Fruit fly (Drosophila melanogaster): ENCODE measurements around the gene CG12986.

Gene CG12986

dm6 chrX:17830211-17830616, 10.7 kb upstream of the CG12986 start (continued):
- TF ChIP-seq jumu (GFP tag; optimal IDR thresholded peaks at IDR 0.05): peak; percentile 7
- no peak for TF ChIP-seq CG33213 (GFP tag; optimal IDR thresholded peaks at IDR 0.05)
- no peak for TF ChIP-seq Atf-2 (GFP tag; optimal IDR thresholded peaks at IDR 0.05)
- no peak for TF ChIP-seq vfl (GFP tag; optimal IDR thresholded peaks at IDR 0.05)
- peak; percentile 58 for TF ChIP-seq CG33557 (GFP tag; optimal IDR thresholded peaks at IDR 0.05)
- TF ChIP-seq Sox100B (GFP tag; optimal IDR thresholded peaks at IDR 0.05): no peak
- TF ChIP-seq CG10979 (tag; optimal IDR thresholded peaks at IDR 0.05): peak; percentile 51
- TF ChIP-seq CG8944 (GFP tag; optimal IDR thresholded peaks at IDR 0.05): no peak
- peak; percentile 35 for TF ChIP-seq CG6813 (GFP tag; optimal IDR thresholded peaks at IDR 0.05)
- no peak for TF ChIP-seq Poxn (GFP tag; IDR thresholded peaks at IDR 0.05)
- no peak for TF ChIP-seq CG6654 (GFP tag; optimal IDR thresholded peaks at IDR 0.05)
- no peak for TF ChIP-seq ind (GFP tag; optimal IDR thresholded peaks at IDR 0.05)
- no peak for TF ChIP-seq Lpt (GFP tag; optimal IDR thresholded peaks at IDR 0.05)
- peak; percentile 38 for TF ChIP-seq CG10267 (tag; optimal IDR thresholded peaks at IDR 0.05)
- TF ChIP-seq CG2202 (tag; optimal IDR thresholded peaks at IDR 0.05): peak; percentile 12
- 0 out of 3 replicates have a peak, but pooled peaks have one; percentile 14 for TF ChIP-seq CG17361 (GFP tag; IDR thresholded peaks at IDR 0.05)
- no peak for TF ChIP-seq CG7963 (GFP tag; IDR thresholded peaks at IDR 0.05; ENCODE audit: partially characterized antibody)
- no peak for TF ChIP-seq Deaf1 (tag; optimal IDR thresholded peaks at IDR 0.05)
- peak; percentile 20 for TF ChIP-seq Chrac-16 (GFP tag; optimal IDR thresholded peaks at IDR 0.05)
- no peak for TF ChIP-seq CG6175 (GFP tag; IDR thresholded peaks at IDR 0.05)
- peak; percentile 10 for TF ChIP-seq zen (tag; optimal IDR thresholded peaks at IDR 0.05)
- no peak for TF ChIP-seq gt (GFP tag; IDR thresholded peaks at IDR 0.05)
- no peak for TF ChIP-seq CG12155 (GFP tag; optimal IDR thresholded peaks at IDR 0.05)
- TF ChIP-seq pnt (GFP tag; optimal IDR thresholded peaks at IDR 0.05): no peak
- no peak for TF ChIP-seq Elba2 (GFP tag; optimal IDR thresholded peaks at IDR 0.05)
- TF ChIP-seq Oli (tag; optimal IDR thresholded peaks at IDR 0.05): peak; percentile 15
- no peak for TF ChIP-seq scrt (GFP tag; optimal IDR thresholded peaks at IDR 0.05)
- TF ChIP-seq CG16863 (GFP tag; optimal IDR thresholded peaks at IDR 0.05): peak; percentile 12
- TF ChIP-seq ac (GFP tag; optimal IDR thresholded peaks at IDR 0.05): no peak
- TF ChIP-seq kah (GFP tag; optimal IDR thresholded peaks at IDR 0.05): peak; percentile 25
- no peak for TF ChIP-seq CG31388 (GFP tag; optimal IDR thresholded peaks at IDR 0.05)
- no peak for TF ChIP-seq NK7.1 (GFP tag; optimal IDR thresholded peaks at IDR 0.05)
- TF ChIP-seq wek (GFP tag; optimal IDR thresholded peaks at IDR 0.05): no peak
- TF ChIP-seq sob (GFP tag; IDR thresholded peaks at IDR 0.05): no peak
- peak; percentile 22 for TF ChIP-seq Usf (GFP tag; optimal IDR thresholded peaks at IDR 0.05)
- no peak for TF ChIP-seq Opbp (GFP tag; IDR thresholded peaks at IDR 0.05; ENCODE audit: partially characterized antibody)
- TF ChIP-seq CG2120 (GFP tag; optimal IDR thresholded peaks at IDR 0.05): peak; percentile 13
- TF ChIP-seq CG14965 (GFP tag; optimal IDR thresholded peaks at IDR 0.05; ENCODE audit: borderline replicate concordance): no peak
- TF ChIP-seq nom (GFP tag; optimal IDR thresholded peaks at IDR 0.05): no peak
- TF ChIP-seq org-1 (GFP tag; optimal IDR thresholded peaks at IDR 0.05): peak; percentile 14
- TF ChIP-seq lov (optimal IDR thresholded peaks at IDR 0.05): no peak
- no peak for TF ChIP-seq lov (GFP tag; IDR thresholded peaks at IDR 0.05)
- peak in 1 of 2 experiments; percentile 13 for TF ChIP-seq Hr51 (GFP tag; optimal IDR thresholded peaks at IDR 0.05)
- no peak for TF ChIP-seq pfk (GFP tag; optimal IDR thresholded peaks at IDR 0.05)
- no peak for TF ChIP-seq h (optimal IDR thresholded peaks at IDR 0.05)
- TF ChIP-seq CG14860 (GFP tag; IDR thresholded peaks at IDR 0.05; ENCODE audit: partially characterized antibody): no peak
- no peak for TF ChIP-seq CG8478 (optimal IDR thresholded peaks at IDR 0.05)
- no peak for TF ChIP-seq Dip2 (GFP tag; IDR thresholded peaks at IDR 0.05)
- peak; percentile 40; the same call in 1 of the 3 replicates for TF ChIP-seq otp (GFP tag; IDR thresholded peaks at IDR 0.05)
- no peak for TF ChIP-seq en (GFP tag; optimal IDR thresholded peaks at IDR 0.05)
- TF ChIP-seq vnd (GFP tag; IDR thresholded peaks at IDR 0.05; ENCODE audit: partially characterized antibody): no peak
- peak; percentile 61 for TF ChIP-seq CG15479 (GFP tag; optimal IDR thresholded peaks at IDR 0.05)
